Fruit fly (Drosophila melanogaster) whole organism, embryonic: Measurements from ENCODE around the gene Ids.

Source experiments
- Aef1 ChIP-seq: fragments of 200-800 bp; sonication (Bioruptor generic); IDR thresholded peaks from 3 replicates; pipeline ENCODE4 v1.3.6; 2022; ENCODE audit warnings: missing biosample characterization, missing genetic modification characterization
- Bgb ChIP-seq: fragments of 200-800 bp; sonication (Bioruptor generic); IDR thresholded peaks from 2 replicates; pipeline ENCODE4 v1.3.6; 2022; ENCODE audit warnings: missing biosample characterization, missing genetic modification characterization; ENCODE audit not compliant: partially characterized antibody
- CG10147 ChIP-seq: fragments of 200-800 bp; sonication (Bioruptor generic); optimal IDR thresholded peaks from 2 replicates; lab custom pipeline; 2019; ENCODE audit warnings: missing biosample characterization, mild to moderate bottlenecking, missing genetic modification characterization, moderate library complexity
- CG10267 ChIP-seq: fragments of 200-800 bp; sonication (Bioruptor generic); optimal IDR thresholded peaks from 2 replicates; lab custom pipeline; 2018; ENCODE audit warnings: missing biosample characterization, mild to moderate bottlenecking, missing genetic modification characterization, moderate library complexity
- CG10366 ChIP-seq: fragments of 200-800 bp; sonication (Bioruptor generic); IDR thresholded peaks from 2 replicates; pipeline ENCODE4 v1.3.6; 2022; ENCODE audit warnings: missing biosample characterization, missing genetic modification characterization
- CG10543 ChIP-seq: fragments of 200-800 bp; sonication (Bioruptor generic); optimal IDR thresholded peaks from 3 replicates; lab custom pipeline; 2017; ENCODE audit warnings: missing biosample characterization, mild to moderate bottlenecking, missing genetic modification characterization, moderate library complexity
- CG12659 ChIP-seq: fragments of 200-800 bp; sonication (Bioruptor generic); optimal IDR thresholded peaks from 3 replicates; lab custom pipeline; 2017; ENCODE audit warnings: mild to moderate bottlenecking, missing biosample characterization, missing genetic modification reagents, missing genetic modification characterization
- CG13296 ChIP-seq: fragments of 200-800 bp; sonication (Bioruptor generic); optimal IDR thresholded peaks from 3 replicates; lab custom pipeline; 2018; ENCODE audit warnings: missing biosample characterization, mild to moderate bottlenecking, missing genetic modification characterization
- CG13624 ChIP-seq: fragments of 200-800 bp; sonication (Bioruptor generic); optimal IDR thresholded peaks from 2 replicates; lab custom pipeline; 2016; ENCODE audit warnings: missing biosample characterization, missing genetic modification characterization
- CG14710 ChIP-seq: fragments of 200-800 bp; sonication (Bioruptor generic); optimal IDR thresholded peaks from 3 replicates; lab custom pipeline; 2019; ENCODE audit warnings: missing biosample characterization, mild to moderate bottlenecking, missing genetic modification characterization, moderate library complexity
- CG15011 ChIP-seq: fragments of 200-800 bp; sonication (Bioruptor generic); optimal IDR thresholded peaks from 3 replicates; lab custom pipeline; 2018; ENCODE audit warnings: missing biosample characterization, mild to moderate bottlenecking, missing genetic modification characterization
- CG16815 ChIP-seq: fragments of 200-800 bp; sonication (Bioruptor generic); optimal IDR thresholded peaks from 3 replicates; lab custom pipeline; 2017; ENCODE audit warnings: missing biosample characterization, mild to moderate bottlenecking, missing genetic modification characterization
- CG17186 ChIP-seq: fragments of 200-800 bp; sonication (Bioruptor generic); optimal IDR thresholded peaks from 3 replicates; lab custom pipeline; 2017; ENCODE audit warnings: missing biosample characterization, missing genetic modification reagents, missing genetic modification characterization
- CG17328 ChIP-seq: fragments of 200-800 bp; sonication (Bioruptor generic); IDR thresholded peaks from 2 replicates; pipeline ENCODE4 v1.3.6; 2022; ENCODE audit warnings: missing biosample characterization, missing genetic modification characterization
- CG2116 ChIP-seq: fragments of 200-800 bp; sonication (Bioruptor generic); optimal IDR thresholded peaks from 3 replicates; lab custom pipeline; 2018; ENCODE audit warnings: missing biosample characterization, mild to moderate bottlenecking, missing genetic modification characterization
- CG32772 ChIP-seq: fragments of 200-800 bp; sonication (Bioruptor generic); IDR thresholded peaks from 2 replicates; pipeline ENCODE4 v1.3.6; 2022; ENCODE audit warnings: missing biosample characterization, missing genetic modification characterization
- CG43689 ChIP-seq: fragments of 200-800 bp; sonication (Bioruptor generic); IDR thresholded peaks from 2 replicates; pipeline ENCODE4 v1.3.6; 2022; ENCODE audit warnings: missing biosample characterization, missing genetic modification characterization
- CG9727 ChIP-seq: fragments of 200-800 bp; sonication (Bioruptor generic); optimal IDR thresholded peaks from 3 replicates; lab custom pipeline; 2017; ENCODE audit warnings: missing biosample characterization, mild to moderate bottlenecking, missing genetic modification characterization
- CG9876 ChIP-seq: fragments of 200-800 bp; sonication (Bioruptor generic); optimal IDR thresholded peaks from 2 replicates; lab custom pipeline; 2016; ENCODE audit warnings: missing biosample characterization, missing genetic modification characterization
- Dll ChIP-seq: fragments of 200-800 bp; sonication (Bioruptor generic); IDR thresholded peaks from 4 replicates; pipeline ENCODE4 v1.3.6; 2022; ENCODE audit warnings: missing biosample characterization, missing genetic modification characterization; ENCODE audit not compliant: partially characterized antibody
- HLH4C ChIP-seq: fragments of 200-800 bp; sonication (Bioruptor generic); IDR thresholded peaks from 3 replicates; pipeline ENCODE4 v1.3.6; 2022; ENCODE audit warnings: missing biosample characterization, missing genetic modification characterization; ENCODE audit not compliant: partially characterized antibody
- Hmx ChIP-seq: fragments of 200-800 bp; sonication (Bioruptor generic); optimal IDR thresholded peaks from 2 replicates; lab custom pipeline; 2016; ENCODE audit warnings: missing biosample characterization, missing genetic modification characterization
- NK7.1 ChIP-seq: fragments of 200-800 bp; sonication (Bioruptor generic); optimal IDR thresholded peaks from 3 replicates; lab custom pipeline; 2016; ENCODE audit warnings: missing biosample characterization, missing genetic modification characterization
- PHDP ChIP-seq: fragments of 200-800 bp; sonication (Bioruptor generic); optimal IDR thresholded peaks from 3 replicates; lab custom pipeline; 2018; ENCODE audit warnings: missing biosample characterization, mild to moderate bottlenecking, missing genetic modification characterization, moderate library complexity
- Scr ChIP-seq: fragments of 200-800 bp; sonication (Bioruptor generic); IDR thresholded peaks from 2 replicates; pipeline ENCODE4 v1.3.6; 2022; ENCODE audit warnings: missing biosample characterization, missing genetic modification characterization; ENCODE audit not compliant: partially characterized antibody
- Sox100B ChIP-seq: fragments of 200-800 bp; sonication (Bioruptor generic); optimal IDR thresholded peaks from 3 replicates; lab custom pipeline; 2018; ENCODE audit warnings: missing biosample characterization, mild to moderate bottlenecking, missing genetic modification characterization
- TFAM ChIP-seq: fragments of 200-800 bp; sonication (Bioruptor generic); optimal IDR thresholded peaks from 2 replicates; lab custom pipeline; 2017; ENCODE audit warnings: missing biosample characterization, missing genetic modification characterization, inconsistent platforms
- Vsx1 ChIP-seq: fragments of 200-800 bp; sonication (Bioruptor generic); optimal IDR thresholded peaks from 2 replicates; lab custom pipeline; 2017; ENCODE audit warnings: missing biosample characterization, mild to moderate bottlenecking, missing genetic modification characterization, missing genetic modification reagents
- ab ChIP-seq: fragments of 200-800 bp; sonication (Bioruptor generic); optimal IDR thresholded peaks from 2 replicates; lab custom pipeline; 2016; ENCODE audit warnings: missing biosample characterization, missing genetic modification characterization
- cato ChIP-seq: fragments of 200-800 bp; sonication (Bioruptor generic); optimal IDR thresholded peaks from 2 replicates; lab custom pipeline; 2016; ENCODE audit warnings: missing biosample characterization, missing genetic modification characterization, borderline replicate concordance
- chm ChIP-seq: fragments of 200-800 bp; sonication (Bioruptor generic); IDR thresholded peaks from 2 replicates; pipeline ENCODE4 v1.3.6; 2022; ENCODE audit warnings: missing biosample characterization, missing genetic modification characterization
- corto ChIP-seq: fragments of 200-800 bp; sonication (Bioruptor generic); optimal IDR thresholded peaks from 2 replicates; lab custom pipeline; 2016; ENCODE audit warnings: missing biosample characterization, mild to moderate bottlenecking, missing genetic modification characterization, moderate library complexity
- crc ChIP-seq: fragments of 200-800 bp; sonication (Bioruptor generic); optimal IDR thresholded peaks from 2 replicates; lab custom pipeline; 2016; ENCODE audit warnings: missing biosample characterization, missing genetic modification characterization
- crol ChIP-seq: fragments of 200-800 bp; sonication (Bioruptor generic); IDR thresholded peaks from 2 replicates; pipeline ENCODE4 v1.3.6; 2022; ENCODE audit warnings: missing biosample characterization, missing genetic modification characterization
- dmrt11E ChIP-seq: fragments of 200-800 bp; sonication (Bioruptor generic); optimal IDR thresholded peaks from 3 replicates; lab custom pipeline; 2018; ENCODE audit warnings: missing biosample characterization, mild to moderate bottlenecking, missing genetic modification characterization, moderate library complexity
- fru ChIP-seq: fragments of >200 bp; optimal IDR thresholded peaks from 2 replicates; lab custom pipeline; 2017
- nom ChIP-seq: fragments of 200-800 bp; sonication (Bioruptor generic); optimal IDR thresholded peaks from 2 replicates; lab custom pipeline; 2017; ENCODE audit warnings: missing biosample characterization, missing genetic modification characterization, mild to moderate bottlenecking, moderate library complexity, missing genetic modification reagents
- pros ChIP-seq: fragments of 200-800 bp; sonication (Bioruptor generic); optimal IDR thresholded peaks from 3 replicates; lab custom pipeline; 2019; ENCODE audit warnings: missing biosample characterization, mild to moderate bottlenecking, missing genetic modification characterization, moderate library complexity
- pzg ChIP-seq: fragments of 200-800 bp; sonication (Bioruptor generic); optimal IDR thresholded peaks from 3 replicates; lab custom pipeline; 2018; ENCODE audit warnings: missing biosample characterization, mild to moderate bottlenecking, missing genetic modification characterization, moderate library complexity
- ranshi ChIP-seq: fragments of 200-800 bp; sonication (Bioruptor generic); IDR thresholded peaks from 2 replicates; pipeline ENCODE4 v1.3.6; 2022; ENCODE audit warnings: missing biosample characterization, missing genetic modification characterization
- sens ChIP-seq: fragments of 200-800 bp; sonication (Bioruptor generic); peaks from one replicate; lab custom pipeline; 2016; ENCODE audit warnings: missing biosample characterization, missing genetic modification characterization
- sens-2 ChIP-seq: fragments of 200-800 bp; sonication (Bioruptor generic); IDR thresholded peaks from 2 replicates; pipeline ENCODE4 v1.3.6; 2022; ENCODE audit warnings: missing biosample characterization, missing genetic modification characterization
- sima ChIP-seq: fragments of 200-800 bp; sonication (Bioruptor generic); optimal IDR thresholded peaks from 2 replicates; lab custom pipeline; 2016; ENCODE audit warnings: missing biosample characterization, missing genetic modification characterization
- sob ChIP-seq: fragments of 200-800 bp; sonication (Bioruptor generic); IDR thresholded peaks from 2 replicates; pipeline ENCODE4 v1.3.6; 2022; ENCODE audit warnings: missing biosample characterization, missing genetic modification characterization
- sqz ChIP-seq: fragments of 200-800 bp; sonication (Bioruptor generic); optimal IDR thresholded peaks from 3 replicates; lab custom pipeline; 2018; ENCODE audit warnings: missing biosample characterization, mild to moderate bottlenecking, missing genetic modification characterization
- stwl ChIP-seq: fragments of 200-800 bp; sonication (Bioruptor generic); optimal IDR thresholded peaks from 3 replicates; lab custom pipeline; 2018; ENCODE audit warnings: missing biosample characterization, mild to moderate bottlenecking, missing genetic modification characterization, moderate library complexity
- sug ChIP-seq: fragments of 200-800 bp; optimal IDR thresholded peaks from 2 replicates; lab custom pipeline; 2019; ENCODE audit warnings: missing biosample characterization, mild to moderate bottlenecking, missing genetic modification characterization, moderate library complexity
- tap ChIP-seq: fragments of 200-800 bp; optimal IDR thresholded peaks from 3 replicates; lab custom pipeline; 2019; ENCODE audit warnings: missing biosample characterization, mild to moderate bottlenecking, missing genetic modification characterization, moderate library complexity
- vnd ChIP-seq: fragments of 200-800 bp; sonication (Bioruptor generic); IDR thresholded peaks from 3 replicates; pipeline ENCODE4 v1.3.6; 2022; ENCODE audit warnings: missing biosample characterization, missing genetic modification characterization; ENCODE audit not compliant: partially characterized antibody

Gene Ids

dm6 chr3L:3336368-3337164 lies 41.5 kb upstream of the Ids start, which contains the start of the genes Drsl6 and kst (continued):
- TF ChIP-seq pzg (GFP tag; lab: Kevin White, UChicago) (peak; percentile 77), HLH4C (peak; percentile 38; the same call in 2 of the 3 replicates), CG13624 (peak; percentile 6), CG17328 (no peak), crc (GFP tag; lab: Kevin White, UChicago) (no peak), CG32772 (no peak), CG10267 (peak; percentile 47), CG12659 (GFP tag; lab: Kevin White, UChicago) (peak; percentile 61), CG2116 (GFP tag; lab: Kevin White, UChicago) (peak; percentile 65), Dll (GFP tag; lab: Robert Waterston, UW) (peak; percentile 30; the same call in 1 of the 4 replicates), Sox100B (GFP tag; lab: Kevin White, UChicago) (no peak), CG16815 (GFP tag; lab: Kevin White, UChicago) (no peak), CG17186 (GFP tag; lab: Kevin White, UChicago) (peak; percentile 90), cato (no peak), CG10543 (peak; percentile 55), CG13296 (GFP tag; lab: Kevin White, UChicago) (peak; percentile 38), Hmx (GFP tag; lab: Kevin White, UChicago) (no peak), NK7.1 (GFP tag; lab: Kevin White, UChicago) (no peak), CG9876 (GFP tag; lab: Kevin White, UChicago) (no peak), Bgb (GFP tag; lab: Robert Waterston, UW) (peak; percentile 72), sens-2 (GFP tag; lab: Robert Waterston, UW) (no peak), CG10147 (GFP tag; lab: Kevin White, UChicago) (no peak), crol (GFP tag; lab: Robert Waterston, UW) (no peak), nom (GFP tag; lab: Kevin White, UChicago) (peak; percentile 78), Aef1 (no peak), ab (GFP tag; lab: Kevin White, UChicago) (no peak), pros (peak; percentile 37), chm (GFP tag; lab: Robert Waterston, UW) (peak; percentile 85), ranshi (peak; percentile 37; the same call in 1 of the 2 replicates), PHDP (peak; percentile 41), sqz (GFP tag; lab: Kevin White, UChicago) (peak; percentile 6), vnd (no peak), dmrt11E (tag; lab: Kevin White, UChicago) (no peak), TFAM (GFP tag; lab: Kevin White, UChicago) (no peak), sima (GFP tag; lab: Kevin White, UChicago) (no peak), corto (GFP tag; lab: Kevin White, UChicago) (no peak), sug (tag; lab: Kevin White, UChicago) (peak; percentile 52), CG14710 (peak; percentile 23), sob (GFP tag; lab: Robert Waterston, UW) (peak; percentile 58; the same call in 1 of the 2 replicates), fru (lab: Kevin White, UChicago) (no peak), CG43689 (GFP tag; lab: Robert Waterston, UW) (no peak), stwl (tag; lab: Kevin White, UChicago) (peak; percentile 65), Vsx1 (peak; percentile 3), CG15011 (no peak), CG10366 (GFP tag; lab: Robert Waterston, UW) (no peak), tap (no peak), Scr (no peak; the same call in 1 of the 2 replicates), CG9727 (GFP tag; lab: Kevin White, UChicago) (peak; percentile 21), sens (peak; percentile 83)
